Worm (Caenorhabditis elegans): ENCODE results near the gene srh-141.

- TF ChIP-seq lin-15B (tag; optimal IDR thresholded peaks at IDR 0.05) (no peak), snpc-4 (tag; optimal IDR thresholded peaks at IDR 0.05) (no peak), set-16 (GFP tag; IDR thresholded peaks at IDR 0.05) (no peak), lin-39 (tag; optimal IDR thresholded peaks at IDR 0.05) (no peak), Y48G9A.11 (GFP tag; IDR thresholded peaks at IDR 0.05) (no peak), skn-1 (tag; optimal IDR thresholded peaks at IDR 0.05) (no peak), nhr-237 (tag; optimal IDR thresholded peaks at IDR 0.05) (no peak)
These were observed 37.3 kb downstream of the srh-141 start, which contains the start of the genes F57E7.4 and spig-6 for ce11 chrV:16480919-16481630.
